Fruit fly (Drosophila melanogaster) ovary, adult (tissue): ENCODE data around the gene RpL36A.

ENCODE experiments used
- CG17801 ChIP-seq: fragments of 200-800 bp; optimal IDR thresholded peaks from 2 replicates; lab custom pipeline; 2019; ENCODE audit warnings: missing biosample characterization, mild to moderate bottlenecking, missing genetic modification characterization, moderate library complexity; ENCODE audit not compliant: partially characterized antibody

Gene RpL36A

dm6 chr2L:8007160-8007876 is 35.4 kb downstream of the RpL36A start, which contains the start of gene Spn28Dc:
TSS of gene Spn28Dc (minus strand) at chr2L:8007210.
- TF ChIP-seq CG17801 (GFP tag; lab: Kevin White, UChicago) = no peak

- no peak for TF ChIP-seq CG17801 (GFP tag; lab: Kevin White, UChicago)
Measured at dm6 chr2L:8006038-8006437, 36.7 kb downstream of the RpL36A start.

- TF ChIP-seq CG17801 (GFP tag; lab: Kevin White, UChicago) = no peak
Measured at dm6 chr2L:8004072-8004471, 38.6 kb downstream of the RpL36A start, which contains the start of gene Wwox. TSS of gene Wwox (minus strand) at chr2L:8004286.

dm6 chr2L:8001694-8002627 is 40.7 kb downstream of the RpL36A start:
- peak; percentile 32 for TF ChIP-seq CG17801 (GFP tag; lab: Kevin White, UChicago)

- no peak for TF ChIP-seq CG17801 (GFP tag; lab: Kevin White, UChicago)
Measured at dm6 chr2L:8000578-8001040, 42.1 kb downstream of the RpL36A start.

- TF ChIP-seq CG17801 (GFP tag; lab: Kevin White, UChicago) = no peak
Measured at dm6 chr2L:7998655-7999054, 44.1 kb downstream of the RpL36A start, which contains the start of gene Sirup. TSS of gene Sirup (plus strand) at chr2L:7998869.

dm6 chr2L:7998080-7998457 is 44.6 kb downstream of the RpL36A start, which contains the start of gene CG7227:
TSS of gene CG7227 (minus strand) at chr2L:7998151.
- TF ChIP-seq CG17801 (GFP tag; lab: Kevin White, UChicago) = no peak

- no peak for TF ChIP-seq CG17801 (GFP tag; lab: Kevin White, UChicago)
Measured at dm6 chr2L:7997290-7998079, 45.2 kb downstream of the RpL36A start.

dm6 chr2L:7993984-7994854 is 48.5 kb downstream of the RpL36A start, which contains the start of gene pes:
TSS of gene pes (minus strand) at chr2L:7994184.
- TF ChIP-seq CG17801 (GFP tag; lab: Kevin White, UChicago) = peak; percentile 83

dm6 chr2L:7993062-7993685 is 49.5 kb downstream of the RpL36A start:
- no peak for TF ChIP-seq CG17801 (GFP tag; lab: Kevin White, UChicago)

dm6 chr2L:7992654-7993053 is 50.1 kb downstream of the RpL36A start:
- no peak for TF ChIP-seq CG17801 (GFP tag; lab: Kevin White, UChicago)

dm6 chr2L:7991951-7992350 is 50.8 kb downstream of the RpL36A start:
- TF ChIP-seq CG17801 (GFP tag; lab: Kevin White, UChicago) = peak; percentile 34
